Fruit fly (Drosophila melanogaster) whole organism, wandering third instar larva: ENCODE measurements around the gene CG32017.

Source experiments
- Abd-B ChIP-seq: fragments of >200 bp; optimal IDR thresholded peaks from 2 replicates; lab custom pipeline; 2017; ENCODE audit warnings: missing biosample characterization, missing genetic modification characterization
- CG9705 ChIP-seq: fragments of 200-800 bp; sonication (Bioruptor generic); optimal IDR thresholded peaks from 2 replicates; lab custom pipeline; 2018; ENCODE audit warnings: missing biosample characterization, mild to moderate bottlenecking, missing genetic modification characterization
- CrebA ChIP-seq: fragments of 200-800 bp; sonication (Bioruptor generic); optimal IDR thresholded peaks from 2 replicates; lab custom pipeline; 2016; ENCODE audit warnings: missing biosample characterization, mild to moderate bottlenecking, missing genetic modification characterization, borderline replicate concordance
- GATAd ChIP-seq: sonication (Bioruptor generic); optimal IDR thresholded peaks from 2 replicates; lab custom pipeline; 2016; ENCODE audit warnings: missing biosample characterization, missing genetic modification characterization
- Hr78 ChIP-seq: fragments of >200 bp; optimal IDR thresholded peaks from 2 replicates; lab custom pipeline; 2017; ENCODE audit warnings: missing biosample characterization, missing genetic modification characterization
- Myc ChIP-seq: fragments of >200 bp; optimal IDR thresholded peaks from 2 replicates; lab custom pipeline; 2017
- br ChIP-seq: fragments of 200-800 bp; sonication (Bioruptor generic); optimal IDR thresholded peaks from 2 replicates; lab custom pipeline; 2016; ENCODE audit warnings: missing biosample characterization, missing genetic modification characterization
- fru ChIP-seq: fragments of 200-800 bp; sonication (Bioruptor generic); optimal IDR thresholded peaks from 3 replicates; lab custom pipeline; 2016; ENCODE audit warnings: missing biosample characterization, mild to moderate bottlenecking, missing genetic modification characterization
- jim ChIP-seq: fragments of 175-275, 200-325 bp; sonication (Bioruptor generic); optimal IDR thresholded peaks from 2 replicates; lab custom pipeline; 2016; ENCODE audit warnings: missing biosample characterization, mild to moderate bottlenecking, missing genetic modification characterization
- sage ChIP-seq: fragments of 200-800 bp; sonication (Bioruptor generic); optimal IDR thresholded peaks from 2 replicates; lab custom pipeline; 2016; ENCODE audit warnings: missing biosample characterization, mild to moderate bottlenecking, missing genetic modification characterization
- usp ChIP-seq: fragments of >200 bp; optimal IDR thresholded peaks from 2 replicates; lab custom pipeline; 2017; ENCODE audit warnings: missing biosample characterization, missing genetic modification characterization
- woc ChIP-seq: sonication (Bioruptor generic); optimal IDR thresholded peaks from 2 replicates; lab custom pipeline; 2016; ENCODE audit warnings: missing biosample characterization, mild to moderate bottlenecking, missing genetic modification characterization

dm6 chr4:1185468-1185867 lies 23.5 kb upstream of the CG32017 start, which contains the start of gene CG33521:
- TF ChIP-seq GATAd (GFP tag; lab: Kevin White, UChicago), result no peak
- no peak for TF ChIP-seq Abd-B (GFP tag; lab: Kevin White, UChicago)
- no peak for TF ChIP-seq jim (GFP tag; lab: Kevin White, UChicago)
- no peak for TF ChIP-seq br (GFP tag; lab: Kevin White, UChicago)
- no peak for TF ChIP-seq Myc
- TF ChIP-seq usp, result no peak
- no peak for TF ChIP-seq woc
- no peak for TF ChIP-seq fru (GFP tag; lab: Kevin White, UChicago)
- no peak for TF ChIP-seq Hr78 (GFP tag; lab: Kevin White, UChicago)
- no peak for TF ChIP-seq sage (GFP tag; lab: Kevin White, UChicago)
- TF ChIP-seq CG9705 (GFP tag; lab: Kevin White, UChicago), result no peak
- TF ChIP-seq CrebA (GFP tag; lab: Kevin White, UChicago), result no peak
